Fruit fly (Drosophila melanogaster): ENCODE data around the gene Ir62a.
A peak's percentile ranks its signal among the peaks of the same experiment; 100 is the strongest.

Gene Ir62a

DNA sequence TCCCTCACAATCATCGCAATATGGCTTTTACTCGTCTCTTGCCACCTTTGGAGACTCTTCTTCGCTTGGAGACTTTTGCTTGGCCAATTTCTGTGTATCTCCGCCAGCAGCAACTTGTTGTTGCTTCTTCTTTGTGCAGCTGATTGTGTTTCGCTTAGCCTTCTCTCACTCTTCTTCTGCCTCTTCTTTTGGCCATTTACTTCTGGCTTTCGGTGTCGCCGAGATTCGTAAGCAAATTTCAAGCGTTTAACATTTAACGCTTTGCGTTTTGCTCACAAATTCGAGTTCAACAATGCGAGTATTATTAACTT is 38.9 kb upstream of the Ir62a start:
- TF ChIP-seq CG18619 (GFP tag; optimal IDR thresholded peaks at IDR 0.05) (no peak), MBD-R2 (GFP tag; IDR thresholded peaks at IDR 0.05) (peak; percentile 18; the same call in 1 of the 2 replicates), CG17385 (GFP tag; optimal IDR thresholded peaks at IDR 0.05) (peak; percentile 81), pnt (GFP tag; optimal IDR thresholded peaks at IDR 0.05) (no peak), exex (tag; optimal IDR thresholded peaks at IDR 0.05) (peak; percentile 22), Abd-B (GFP tag; optimal IDR thresholded peaks at IDR 0.05) (no peak), Atf6 (GFP tag; IDR thresholded peaks at IDR 0.05) (no peak), crol (GFP tag; IDR thresholded peaks at IDR 0.05) (peak; percentile 30; the same call in 1 of the 2 replicates), psq (GFP tag; optimal IDR thresholded peaks at IDR 0.05) (peak; percentile 63), scrt (GFP tag; optimal IDR thresholded peaks at IDR 0.05) (peak; percentile 81), HHEX (GFP tag; optimal IDR thresholded peaks at IDR 0.05) (no peak), chinmo (GFP tag; IDR thresholded peaks at IDR 0.05; ENCODE audit: partially characterized antibody) (0 out of 4 replicates have a peak, but pooled peaks have one; percentile 16), crp (GFP tag; optimal IDR thresholded peaks at IDR 0.05) (peak in 1 of 2 experiments; percentile 15), Elba2 (GFP tag; optimal IDR thresholded peaks at IDR 0.05) (peak; percentile 7), kah (GFP tag; optimal IDR thresholded peaks at IDR 0.05) (peak; percentile 54), Ets97D (GFP tag; optimal IDR thresholded peaks at IDR 0.05) (no peak)

DNA sequence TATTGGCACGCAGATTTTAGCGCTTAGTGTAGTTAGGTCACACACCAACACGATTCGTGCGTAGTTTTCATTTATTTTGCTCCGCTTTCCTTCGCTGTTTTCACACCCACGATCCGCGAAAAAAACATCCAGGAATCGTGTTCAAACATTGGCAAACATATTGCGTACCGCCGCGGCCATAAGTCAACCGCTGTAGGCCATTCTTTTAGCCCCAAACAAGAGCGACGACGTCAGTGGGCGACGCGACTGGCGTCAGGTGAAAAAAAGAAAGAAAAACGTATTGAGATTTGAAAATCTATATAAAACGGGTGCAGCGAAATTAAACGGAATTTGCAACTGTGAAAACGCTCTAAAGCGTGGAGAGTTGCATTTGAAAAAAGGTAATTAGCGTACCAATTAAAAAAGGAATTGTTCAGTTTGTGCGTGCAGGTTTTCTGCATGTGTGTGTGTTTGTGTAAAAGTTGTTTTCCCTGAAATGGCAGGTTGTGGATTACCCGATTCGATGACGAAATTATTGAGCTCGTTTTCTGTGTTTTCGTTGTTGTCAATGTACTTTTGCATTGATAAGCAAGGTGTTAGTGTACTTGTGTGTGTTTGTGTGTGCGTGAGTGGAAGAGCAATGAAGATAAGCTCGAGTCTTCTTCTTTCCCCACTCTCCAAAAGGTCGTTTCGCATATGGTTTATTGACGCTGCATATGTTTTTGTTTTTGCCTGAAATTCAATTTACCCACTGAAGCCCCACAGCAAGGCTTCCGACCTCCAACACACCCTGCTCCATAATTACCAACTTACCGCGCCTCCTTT is 38.3 kb upstream of the Ir62a start, which contains the start of gene Tmep:
TSS of gene Tmep (plus strand) at position 20 of the 804 bp plus-strand sequence.
- TF ChIP-seq CG16813 (GFP tag; IDR thresholded peaks at IDR 0.05; ENCODE audit: partially characterized antibody) (0 out of 3 replicates have a peak, but pooled peaks have one; percentile 15), YL-1 (GFP tag; optimal IDR thresholded peaks at IDR 0.05) (peak; percentile 8), CG3163 (GFP tag; optimal IDR thresholded peaks at IDR 0.05) (peak; percentile 8), HLHmδ (GFP tag; optimal IDR thresholded peaks at IDR 0.05) (peak; percentile 15), CG4328 (GFP tag; optimal IDR thresholded peaks at IDR 0.05) (no peak), amos (GFP tag; IDR thresholded peaks at IDR 0.05; ENCODE audit: partially characterized antibody) (peak; percentile 33; the same call in 1 of the 2 replicates), mirr (GFP tag; optimal IDR thresholded peaks at IDR 0.05) (peak; percentile 28), Med (GFP tag) (peak; percentile 44), CG6854 (GFP tag; optimal IDR thresholded peaks at IDR 0.05) (peak; percentile 27), CG16779 (GFP tag; IDR thresholded peaks at IDR 0.05) (no peak), BtbVII (GFP tag; optimal IDR thresholded peaks at IDR 0.05) (peak; percentile 14), CG17385 (GFP tag; optimal IDR thresholded peaks at IDR 0.05) (peak; percentile 89), Fer1 (GFP tag; optimal IDR thresholded peaks at IDR 0.05) (peak; percentile 17), MESR4 (GFP tag; optimal IDR thresholded peaks at IDR 0.05) (peak; percentile 74), Jarid2 (GFP tag; optimal IDR thresholded peaks at IDR 0.05) (peak; percentile 48), CG9932 (GFP tag; IDR thresholded peaks at IDR 0.05) (no peak), CG34422 (GFP tag; IDR thresholded peaks at IDR 0.05) (0 out of 3 replicates have a peak, but pooled peaks have one; percentile 22), CG10274 (GFP tag; optimal IDR thresholded peaks at IDR 0.05) (no peak), Ets97D (GFP tag; optimal IDR thresholded peaks at IDR 0.05) (peak; percentile 3), cg (GFP tag; optimal IDR thresholded peaks at IDR 0.05) (peak; percentile 76), CG34376 (GFP tag; optimal IDR thresholded peaks at IDR 0.05) (peak; percentile 53), CG10543 (GFP tag; optimal IDR thresholded peaks at IDR 0.05) (no peak), MTF-1 (GFP tag; optimal IDR thresholded peaks at IDR 0.05; ENCODE audit: borderline replicate concordance) (peak; percentile 8), chinmo (GFP tag; IDR thresholded peaks at IDR 0.05; ENCODE audit: partially characterized antibody) (peak; percentile 72; the same call in 2 of the 4 replicates), CG3281 (GFP tag; optimal IDR thresholded peaks at IDR 0.05) (peak; percentile 17), sug (tag; optimal IDR thresholded peaks at IDR 0.05) (peak; percentile 13), CG30020 (tag; optimal IDR thresholded peaks at IDR 0.05) (peak; percentile 67), kni (GFP tag; optimal IDR thresholded peaks at IDR 0.05) (peak; percentile 42), CG7271 (tag; optimal IDR thresholded peaks at IDR 0.05) (peak; percentile 45), Dbx (GFP tag; IDR thresholded peaks at IDR 0.05) (0 out of 3 replicates have a peak, but pooled peaks have one; percentile 26), GATAe (GFP tag; conservative IDR thresholded peaks at IDR 0.05) (no peak), CG1602 (GFP tag; optimal IDR thresholded peaks at IDR 0.05) (no peak), trem (tag; optimal IDR thresholded peaks at IDR 0.05) (no peak)
